Worm (Caenorhabditis elegans) whole organism, L4 larva: ENCODE data around the gene F26G5.1.

ENCODE experiments used
- D1046.2 ChIP-seq: fragments of 200-800 bp; sonication (Bioruptor generic); IDR thresholded peaks from 2 replicates; pipeline ENCODE4 v1.3.6; 2022; ENCODE audit warnings: missing genetic modification characterization, missing compliant biosample characterization
- F37D6.2 ChIP-seq: sonication (generic microtip); optimal IDR thresholded peaks from 2 replicates; lab custom pipeline; 2016; ENCODE audit warnings: mild to moderate bottlenecking, missing genetic modification characterization, missing compliant biosample characterization
- T20F7.1 ChIP-seq: fragments of 200-800 bp; sonication (Bioruptor generic); optimal IDR thresholded peaks from 2 replicates; lab custom pipeline; 2018; ENCODE audit warnings: mild to moderate bottlenecking, missing genetic modification characterization, missing compliant biosample characterization
- Y48G9A.11 ChIP-seq: fragments of 200-800 bp; sonication (Bioruptor generic); IDR thresholded peaks from 2 replicates; pipeline ENCODE4 v1.3.6; 2022; ENCODE audit warnings: missing genetic modification reagents, missing genetic modification characterization, missing compliant biosample characterization
- Y5F2A.4 ChIP-seq: fragments of 200-800 bp; sonication (Bioruptor generic); optimal IDR thresholded peaks from 2 replicates; lab custom pipeline; 2018; ENCODE audit warnings: mild to moderate bottlenecking, missing genetic modification characterization, missing compliant biosample characterization
- aly-2 ChIP-seq: sonication (generic microtip); optimal IDR thresholded peaks from 2 replicates; lab custom pipeline; 2018; ENCODE audit warnings: missing biosample characterization, missing genetic modification characterization
- ceh-82 ChIP-seq: sonication (generic microtip); optimal IDR thresholded peaks from 2 replicates; lab custom pipeline; 2017; ENCODE audit warnings: missing biosample characterization, missing genetic modification characterization
- cey-2 ChIP-seq: sonication (generic microtip); optimal IDR thresholded peaks from 3 replicates; lab custom pipeline; 2017; ENCODE audit warnings: missing genetic modification characterization, mild to moderate bottlenecking, missing compliant biosample characterization, antibody characterized with exemption, borderline replicate concordance; ENCODE audit not compliant: insufficient read depth
- daf-16 ChIP-seq, 3 experiments: sonication (generic microtip); optimal IDR thresholded peaks; 2 replicates each; lab custom pipeline; 2016 to 2017; ENCODE audit warnings: missing genetic modification characterization in 3 of 3, missing genetic modification reagents in 3 of 3, mild to moderate bottlenecking in 2 of 3, missing compliant biosample characterization in 2 of 3, missing biosample characterization in 1 of 3, moderate library complexity in 1 of 3
- dmd-6 ChIP-seq: fragments of 200-800 bp; sonication (Bioruptor generic); IDR thresholded peaks from 2 replicates; pipeline ENCODE4 v1.3.6; 2022; ENCODE audit warnings: missing genetic modification reagents, missing genetic modification characterization, missing compliant biosample characterization
- hlh-11 ChIP-seq: fragments of 200-800 bp; sonication (Bioruptor generic); optimal IDR thresholded peaks from 2 replicates; lab custom pipeline; 2018; ENCODE audit warnings: mild to moderate bottlenecking, missing genetic modification characterization, missing compliant biosample characterization
- lin-13 ChIP-seq: fragments of 150-350 bp; optimal IDR thresholded peaks from 2 replicates; lab custom pipeline; 2014; ENCODE audit warnings: missing biosample characterization, missing genetic modification reagents, missing genetic modification characterization
- lin-38 ChIP-seq: fragments of 200-800 bp; sonication (Bioruptor generic); IDR thresholded peaks from 2 replicates; pipeline ENCODE4 v1.3.6; 2022; ENCODE audit warnings: missing genetic modification reagents, missing genetic modification characterization, missing compliant biosample characterization
- lsy-2 ChIP-seq, 2 experiments: fragments of 150-350 bp in 1 of 2; sonication (generic microtip) in 1 of 2; optimal IDR thresholded peaks; 2 replicates each; lab custom pipeline; 2014 to 2017; ENCODE audit warnings: missing biosample characterization in 2 of 2, missing genetic modification characterization in 2 of 2
- mdl-1 ChIP-seq, 2 experiments: fragments of 150-350 bp in 1 of 2; sonication (generic microtip) in 1 of 2; optimal IDR thresholded peaks; 2 replicates each; lab custom pipeline; 2014 to 2017; ENCODE audit warnings: missing biosample characterization in 2 of 2, missing genetic modification characterization in 2 of 2
- mep-1 ChIP-seq: fragments of 150-350 bp; sonication (generic microtip); optimal IDR thresholded peaks from 3 replicates; lab custom pipeline; 2014; ENCODE audit warnings: missing biosample characterization, missing genetic modification characterization
- mes-2 ChIP-seq: sonication (generic microtip); optimal IDR thresholded peaks from 2 replicates; lab custom pipeline; 2016; ENCODE audit warnings: missing genotype, mild to moderate bottlenecking, missing genetic modification characterization, missing compliant biosample characterization; ENCODE audit not compliant: poor library complexity, severe bottlenecking
- nhr-25 ChIP-seq: sonication (generic microtip); optimal IDR thresholded peaks from 2 replicates; lab custom pipeline; 2017; ENCODE audit warnings: missing genetic modification characterization, mild to moderate bottlenecking, missing compliant biosample characterization, antibody characterized with exemption, moderate library complexity, borderline replicate concordance; ENCODE audit not compliant: insufficient read depth
- nhr-28 ChIP-seq: fragments of 150-350 bp; optimal IDR thresholded peaks from 2 replicates; lab custom pipeline; 2014; ENCODE audit warnings: missing biosample characterization, missing genetic modification characterization
- nhr-41 ChIP-seq: fragments of 200-800 bp; sonication (Bioruptor generic); IDR thresholded peaks from 2 replicates; pipeline ENCODE4 v1.3.6; 2022; ENCODE audit warnings: missing genetic modification reagents, missing genetic modification characterization, missing compliant biosample characterization
- nhr-48 ChIP-seq: sonication (generic microtip); optimal IDR thresholded peaks from 2 replicates; lab custom pipeline; 2016; ENCODE audit warnings: mild to moderate bottlenecking, missing genetic modification characterization, missing compliant biosample characterization
- nhr-6 ChIP-seq: fragments of 150-350 bp; optimal IDR thresholded peaks from 2 replicates; lab custom pipeline; 2014; ENCODE audit warnings: missing biosample characterization, missing genetic modification characterization
- nhr-76 ChIP-seq: fragments of 150-350 bp; optimal IDR thresholded peaks from 2 replicates; lab custom pipeline; 2014; ENCODE audit warnings: missing biosample characterization, missing genetic modification characterization
- nhr-77 ChIP-seq: fragments of 150-350 bp; optimal IDR thresholded peaks from 2 replicates; lab custom pipeline; 2014; ENCODE audit warnings: missing biosample characterization, missing genetic modification characterization
- pha-4 ChIP-seq, 2 experiments: fragments of 150-350 bp in 1 of 2; fragments of 200-800 bp in 1 of 2; sonication (Bioruptor generic) in 1 of 2; IDR thresholded peaks in 1 of 2; optimal IDR thresholded peaks in 1 of 2; 2 replicates each; pipeline versions ENCODE4 v1.3.6 to Lab custom; 2014 to 2022; ENCODE audit warnings: missing genetic modification characterization in 2 of 2, missing genetic modification reagents in 2 of 2, missing biosample characterization in 1 of 2, missing compliant biosample characterization in 1 of 2
- pqm-1 ChIP-seq: sonication (generic microtip); optimal IDR thresholded peaks from 2 replicates; lab custom pipeline; 2017; ENCODE audit warnings: missing biosample characterization, missing genetic modification characterization
- saeg-2 ChIP-seq: fragments of 200-800 bp; sonication (Bioruptor generic); IDR thresholded peaks from 2 replicates; pipeline ENCODE4 v1.3.6; 2022; ENCODE audit warnings: missing genetic modification reagents, missing genetic modification characterization, missing compliant biosample characterization
- sdz-12 ChIP-seq: fragments of 200-800 bp; sonication (Bioruptor generic); optimal IDR thresholded peaks from 2 replicates; lab custom pipeline; 2018; ENCODE audit warnings: mild to moderate bottlenecking, missing genetic modification characterization, missing compliant biosample characterization
- snpc-1.2 ChIP-seq: fragments of 200-800 bp; sonication (Bioruptor generic); IDR thresholded peaks from 2 replicates; pipeline ENCODE4 v1.3.6; 2022; ENCODE audit warnings: missing genetic modification reagents, missing genetic modification characterization, missing compliant biosample characterization
- snpc-4 ChIP-seq: fragments of 150-350 bp; optimal IDR thresholded peaks from 2 replicates; lab custom pipeline; 2014; ENCODE audit warnings: missing biosample characterization, missing genetic modification characterization
- tag-97 ChIP-seq: fragments of 200-800 bp; sonication (Bioruptor generic); IDR thresholded peaks from 2 replicates; pipeline ENCODE4 v1.3.6; 2022; ENCODE audit warnings: missing genetic modification characterization, missing compliant biosample characterization
- unc-130 ChIP-seq: sonication (generic microtip); optimal IDR thresholded peaks from 2 replicates; lab custom pipeline; 2016; ENCODE audit warnings: missing genetic modification reagents, missing genetic modification characterization, missing compliant biosample characterization
- ztf-11 ChIP-seq: fragments of 150-350 bp; optimal IDR thresholded peaks from 2 replicates; lab custom pipeline; 2014; ENCODE audit warnings: missing biosample characterization, missing genetic modification characterization

F26G5.1 gene

ce11 chrV:4964671-4965420, 10.4 kb upstream of the F26G5.1 start:
- TF ChIP-seq Y5F2A.4 (GFP tag; lab: Kevin White, UChicago) (no peak), mes-2 (tag; lab: Kevin White, UChicago) (peak; percentile 42), nhr-28 (tag; lab: Kevin White, UChicago) (peak; percentile 18), hlh-11 (tag; lab: Kevin White, UChicago) (peak; percentile 33), mep-1 (peak; percentile 10), snpc-4 (tag; lab: Kevin White, UChicago) (no peak), F37D6.2 (tag; lab: Kevin White, UChicago) (no peak), nhr-77 (tag; lab: Kevin White, UChicago) (peak; percentile 29), dmd-6 (GFP tag; lab: Robert Waterston, UW) (peak; percentile 34; the same call in 1 of the 2 replicates), aly-2 (tag; lab: Kevin White, UChicago) (no peak), pha-4 (GFP tag; IDR thresholded peaks at IDR 0.05; lab: Robert Waterston, UW) (no peak), pha-4 (tag; optimal IDR thresholded peaks at IDR 0.05; lab: Kevin White, UChicago) (peak; percentile 75), T20F7.1 (GFP tag; lab: Kevin White, UChicago) (peak; percentile 26), daf-16 (GFP tag; optimal IDR thresholded peaks at IDR 0.05; lab: Kevin White, UChicago) (peak in 1 of 2 experiments; percentile 88), daf-16 (tag; optimal IDR thresholded peaks at IDR 0.05; lab: Kevin White, UChicago) (peak; percentile 94), nhr-41 (peak; percentile 70; the same call in 1 of the 2 replicates), pqm-1 (tag; lab: Kevin White, UChicago) (peak; percentile 84), cey-2 (tag; lab: Kevin White, UChicago) (peak; percentile 36), lsy-2 (tag; optimal IDR thresholded peaks at IDR 0.05; lab: Kevin White, UChicago) (peak in 1 of 2 experiments; percentile 18), nhr-6 (tag; lab: Kevin White, UChicago) (peak; percentile 58)
- TF ChIP-seq, all 104 proteins: peak for 14

- peak; percentile 24 for TF ChIP-seq nhr-28 (tag; lab: Kevin White, UChicago)
- no peak for TF ChIP-seq snpc-1.2 (GFP tag; lab: Robert Waterston, UW)
- no peak for TF ChIP-seq nhr-48 (tag; lab: Kevin White, UChicago)
- no peak for TF ChIP-seq mep-1
- TF ChIP-seq nhr-25 (tag; lab: Kevin White, UChicago), result no peak
- TF ChIP-seq unc-130 (GFP tag; lab: Kevin White, UChicago), result no peak
These were observed 9.5 kb upstream of the F26G5.1 start for ce11 chrV:4965790-4966189.

- TF ChIP-seq nhr-76 (no peak), mdl-1 (tag; optimal IDR thresholded peaks at IDR 0.05; lab: Kevin White, UChicago) (no peak), D1046.2 (no peak), saeg-2 (GFP tag; lab: Robert Waterston, UW) (no peak), sdz-12 (GFP tag; lab: Kevin White, UChicago) (no peak), Y48G9A.11 (GFP tag; lab: Robert Waterston, UW) (no peak), tag-97 (GFP tag; lab: Robert Waterston, UW) (no peak), lin-38 (GFP tag; lab: Robert Waterston, UW) (no peak), lin-13 (GFP tag; lab: Kevin White, UChicago) (no peak), ceh-82 (tag; lab: Kevin White, UChicago) (no peak), ztf-11 (tag; lab: Kevin White, UChicago) (no peak)
- TF ChIP-seq, all 104 proteins: peak for 0
These were observed 8.0 kb upstream of the F26G5.1 start for ce11 chrV:4967238-4967637.
